Worm (Caenorhabditis elegans) whole organism, L4 larva: ENCODE data around the gene Y48A6B.3.

Source experiments
- ZK546.5 ChIP-seq, 2 experiments: sonication (generic microtip); optimal IDR thresholded peaks; 2 replicates each; lab custom pipeline; 2017; ENCODE audit warnings: missing biosample characterization in 2 of 2, missing genetic modification characterization in 2 of 2
- aha-1 ChIP-seq: fragments of 150-350 bp; peaks from one replicate; lab custom pipeline; 2014; ENCODE audit warnings: missing biosample characterization, missing genetic modification characterization
- ceh-62 ChIP-seq: sonication (generic microtip); optimal IDR thresholded peaks from 2 replicates; lab custom pipeline; 2017; ENCODE audit warnings: missing biosample characterization, missing genetic modification characterization
- duxl-1 ChIP-seq: sonication (generic microtip); optimal IDR thresholded peaks from 2 replicates; lab custom pipeline; 2016; ENCODE audit warnings: mild to moderate bottlenecking, missing genetic modification characterization, moderate library complexity, missing compliant biosample characterization; ENCODE audit not compliant: poor library complexity
- jun-1 ChIP-seq: fragments of 150-350 bp; optimal IDR thresholded peaks from 2 replicates; lab custom pipeline; 2014; ENCODE audit warnings: missing biosample characterization, missing genetic modification reagents, missing genetic modification characterization
- lin-13 ChIP-seq: fragments of 150-350 bp; optimal IDR thresholded peaks from 2 replicates; lab custom pipeline; 2014; ENCODE audit warnings: missing biosample characterization, missing genetic modification reagents, missing genetic modification characterization
- lsy-2 ChIP-seq, 2 experiments: fragments of 150-350 bp in 1 of 2; sonication (generic microtip) in 1 of 2; optimal IDR thresholded peaks; 2 replicates each; lab custom pipeline; 2014 to 2017; ENCODE audit warnings: missing biosample characterization in 2 of 2, missing genetic modification characterization in 2 of 2
- nhr-76 ChIP-seq: fragments of 150-350 bp; optimal IDR thresholded peaks from 2 replicates; lab custom pipeline; 2014; ENCODE audit warnings: missing biosample characterization, missing genetic modification characterization
- pha-4 ChIP-seq, 2 experiments: fragments of 150-350 bp in 1 of 2; fragments of 200-800 bp in 1 of 2; sonication (Bioruptor generic) in 1 of 2; IDR thresholded peaks in 1 of 2; optimal IDR thresholded peaks in 1 of 2; 2 replicates each; pipeline versions ENCODE4 v1.3.6 to Lab custom; 2014 to 2022; ENCODE audit warnings: missing genetic modification characterization in 2 of 2, missing genetic modification reagents in 2 of 2, missing biosample characterization in 1 of 2, missing compliant biosample characterization in 1 of 2
- zag-1 ChIP-seq: fragments of 150-350 bp; optimal IDR thresholded peaks from 2 replicates; lab custom pipeline; 2014; ENCODE audit warnings: missing biosample characterization, missing genetic modification characterization

- peak; percentile 63 for TF ChIP-seq lin-13 (GFP tag; lab: Kevin White, UChicago)
- peak; percentile 23; the same call in 1 of the 2 replicates for TF ChIP-seq pha-4 (GFP tag; IDR thresholded peaks at IDR 0.05; lab: Robert Waterston, UW)
- TF ChIP-seq pha-4 (tag; optimal IDR thresholded peaks at IDR 0.05; lab: Kevin White, UChicago) = peak; percentile 9
- no peak for TF ChIP-seq ceh-62 (tag; lab: Kevin White, UChicago)
- no peak for TF ChIP-seq duxl-1
- peak; percentile 19 for TF ChIP-seq aha-1 (tag; lab: Kevin White, UChicago)
- TF ChIP-seq nhr-76 (tag; lab: Kevin White, UChicago) = no peak
- TF ChIP-seq ZK546.5 (tag; optimal IDR thresholded peaks at IDR 0.05; lab: Kevin White, UChicago) = no peak
- TF ChIP-seq jun-1 = peak; percentile 13
- TF ChIP-seq lsy-2 (tag; optimal IDR thresholded peaks at IDR 0.05; lab: Kevin White, UChicago) = peak in 1 of 2 experiments; percentile 67
- TF ChIP-seq zag-1 (tag; lab: Kevin White, UChicago) = no peak
These were observed 46.7 kb downstream of the Y48A6B.3 start for ce11 chrIII:11054532-11055265.
